Worm (Caenorhabditis elegans): ENCODE results near the gene mdt-22.

mdt-22 gene

ce11 chrII:10284991-10285390 is 16.0 kb upstream of the mdt-22 start:
- TF ChIP-seq B0310.2 (tag; optimal IDR thresholded peaks at IDR 0.05) (no peak), ceh-13 (GFP tag; optimal IDR thresholded peaks at IDR 0.05) (no peak), ets-7 (tag; optimal IDR thresholded peaks at IDR 0.05) (no peak), tbx-37 (GFP tag; conservative IDR thresholded peaks at IDR 0.05) (no peak), sea-1 (GFP tag; conservative IDR thresholded peaks at IDR 0.05) (no peak), tbx-11 (GFP tag; IDR thresholded peaks at IDR 0.05) (no peak), flt-1 (GFP tag; IDR thresholded peaks at IDR 0.05) (no peak), hnd-1 (tag; optimal IDR thresholded peaks at IDR 0.05) (no peak), aly-1 (tag; optimal IDR thresholded peaks at IDR 0.05) (no peak)

- no peak for TF ChIP-seq hmbx-1 (tag; optimal IDR thresholded peaks at IDR 0.05)
- TF ChIP-seq scrt-1 (GFP tag; IDR thresholded peaks at IDR 0.05) = no peak
- TF ChIP-seq tra-4 (tag; optimal IDR thresholded peaks at IDR 0.05) = no peak
- no peak for TF ChIP-seq sea-1 (GFP tag; conservative IDR thresholded peaks at IDR 0.05)
- TF ChIP-seq ceh-13 (GFP tag; optimal IDR thresholded peaks at IDR 0.05) = no peak
- no peak for TF ChIP-seq flt-1 (GFP tag; IDR thresholded peaks at IDR 0.05)
- TF ChIP-seq ceh-36 (tag; optimal IDR thresholded peaks at IDR 0.05) = no peak
- no peak for TF ChIP-seq tbx-11 (GFP tag; IDR thresholded peaks at IDR 0.05)
- no peak for TF ChIP-seq B0310.2 (tag; optimal IDR thresholded peaks at IDR 0.05)
Observed at ce11 chrII:10288926-10289325, 12.1 kb upstream of the mdt-22 start.

ce11 chrII:10294262-10294661 is 6.8 kb upstream of the mdt-22 start:
- TF ChIP-seq flt-1 (GFP tag; IDR thresholded peaks at IDR 0.05) = no peak

- TF ChIP-seq tbx-37 (GFP tag; conservative IDR thresholded peaks at IDR 0.05) (no peak), hmbx-1 (tag; optimal IDR thresholded peaks at IDR 0.05) (no peak), hnd-1 (tag; optimal IDR thresholded peaks at IDR 0.05) (no peak), F13C5.2 (tag; optimal IDR thresholded peaks at IDR 0.05) (no peak), hmg-4 (GFP tag; optimal IDR thresholded peaks at IDR 0.05) (no peak), sea-1 (GFP tag; conservative IDR thresholded peaks at IDR 0.05) (no peak), ceh-13 (GFP tag; optimal IDR thresholded peaks at IDR 0.05) (no peak), ama-1 (optimal IDR thresholded peaks at IDR 0.05) (no peak), flt-1 (GFP tag; IDR thresholded peaks at IDR 0.05) (no peak), B0310.2 (tag; optimal IDR thresholded peaks at IDR 0.05) (no peak), pes-1 (GFP tag; IDR thresholded peaks at IDR 0.05) (no peak), aly-1 (tag; optimal IDR thresholded peaks at IDR 0.05) (no peak), tra-4 (tag; optimal IDR thresholded peaks at IDR 0.05) (no peak), tbx-11 (GFP tag; IDR thresholded peaks at IDR 0.05) (no peak), scrt-1 (GFP tag; IDR thresholded peaks at IDR 0.05) (no peak), ets-7 (tag; optimal IDR thresholded peaks at IDR 0.05) (no peak), ceh-36 (tag; optimal IDR thresholded peaks at IDR 0.05) (no peak)
Observed at ce11 chrII:10300082-10300749, 800 bp upstream of the mdt-22 start, which contains the start of gene nep-26. Gene nep-26 (minus strand): TSS chrII:10300132.

- TF ChIP-seq tbx-11 (GFP tag; IDR thresholded peaks at IDR 0.05) = 0 out of 2 replicates have a peak, but pooled peaks have one; percentile 37
Observed at ce11 chrII:10302141-10302574, 1.1 kb downstream of the mdt-22 start.

- no peak for TF ChIP-seq hmbx-1 (tag; optimal IDR thresholded peaks at IDR 0.05)
Observed at ce11 chrII:10302646-10303045, 1.6 kb downstream of the mdt-22 start, which contains the start of gene clpp-1. Gene clpp-1 (minus strand): TSS chrII:10302842.

ce11 chrII:10303663-10304115 is 2.7 kb downstream of the mdt-22 start, which contains the start of gene vha-9:
Gene vha-9 (minus strand): TSS chrII:10303713.
- no peak for TF ChIP-seq flt-1 (GFP tag; IDR thresholded peaks at IDR 0.05)
- TF ChIP-seq scrt-1 (GFP tag; IDR thresholded peaks at IDR 0.05) = peak; percentile 29; the same call in 1 of the 2 replicates
- TF ChIP-seq ceh-36 (tag; optimal IDR thresholded peaks at IDR 0.05) = peak; percentile 67
- TF ChIP-seq F13C5.2 (tag; optimal IDR thresholded peaks at IDR 0.05) = peak; percentile 36
- TF ChIP-seq aly-1 (tag; optimal IDR thresholded peaks at IDR 0.05) = no peak
- peak; percentile 43 for TF ChIP-seq hmg-4 (GFP tag; optimal IDR thresholded peaks at IDR 0.05)
- TF ChIP-seq hnd-1 (tag; optimal IDR thresholded peaks at IDR 0.05) = no peak

- TF ChIP-seq scrt-1 (GFP tag; IDR thresholded peaks at IDR 0.05) = 0 out of 2 replicates have a peak, but pooled peaks have one; percentile 56
Observed at ce11 chrII:10304736-10305135, 3.7 kb downstream of the mdt-22 start.

- TF ChIP-seq hmg-4 (GFP tag; optimal IDR thresholded peaks at IDR 0.05) (no peak), ama-1 (optimal IDR thresholded peaks at IDR 0.05) (no peak), pes-1 (GFP tag; IDR thresholded peaks at IDR 0.05) (no peak), ceh-36 (tag; optimal IDR thresholded peaks at IDR 0.05) (no peak), tbx-11 (GFP tag; IDR thresholded peaks at IDR 0.05) (no peak), B0310.2 (tag; optimal IDR thresholded peaks at IDR 0.05) (no peak), tra-4 (tag; optimal IDR thresholded peaks at IDR 0.05) (no peak), tbx-37 (GFP tag; conservative IDR thresholded peaks at IDR 0.05) (no peak), hnd-1 (tag; optimal IDR thresholded peaks at IDR 0.05) (no peak), sea-1 (GFP tag; conservative IDR thresholded peaks at IDR 0.05) (no peak), aly-1 (tag; optimal IDR thresholded peaks at IDR 0.05) (no peak), flt-1 (GFP tag; IDR thresholded peaks at IDR 0.05) (no peak), hmbx-1 (tag; optimal IDR thresholded peaks at IDR 0.05) (no peak), scrt-1 (GFP tag; IDR thresholded peaks at IDR 0.05) (no peak), ceh-13 (GFP tag; optimal IDR thresholded peaks at IDR 0.05) (no peak)
Observed at ce11 chrII:10308726-10309125, 7.7 kb downstream of the mdt-22 start, which contains the start of gene gcy-4. Gene gcy-4 (minus strand): TSS chrII:10308826.

Data from whole organism, early embryonic.